Fruit fly (Drosophila melanogaster): ENCODE results near the gene CG9312.

Gene CG9312

dm6 chr3R:13716827-13717226 lies 48.7 kb upstream of the CG9312 start (continued):
- TF ChIP-seq CG18764 (GFP tag; optimal IDR thresholded peaks at IDR 0.05), result no peak
- TF ChIP-seq dmrt99B (tag; optimal IDR thresholded peaks at IDR 0.05), result peak; percentile 22
- no peak for TF ChIP-seq kni (GFP tag; optimal IDR thresholded peaks at IDR 0.05)
- no peak for TF ChIP-seq lab (GFP tag; optimal IDR thresholded peaks at IDR 0.05)
- no peak for TF ChIP-seq grn (GFP tag; optimal IDR thresholded peaks at IDR 0.05)
- TF ChIP-seq z (GFP tag; IDR thresholded peaks at IDR 0.05), result no peak
- peak; percentile 63 for TF ChIP-seq Ptx1 (GFP tag; IDR thresholded peaks at IDR 0.05)
- TF ChIP-seq sens-2 (GFP tag; IDR thresholded peaks at IDR 0.05), result no peak
- TF ChIP-seq CG30403 (GFP tag; optimal IDR thresholded peaks at IDR 0.05), result peak; percentile 51
- peak; percentile 62 for TF ChIP-seq CG1603 (tag; optimal IDR thresholded peaks at IDR 0.05)
- TF ChIP-seq CG14667 (GFP tag; IDR thresholded peaks at IDR 0.05), result no peak
- TF ChIP-seq NC2α (GFP tag; optimal IDR thresholded peaks at IDR 0.05), result no peak
- TF ChIP-seq Doc2 (GFP tag; IDR thresholded peaks at IDR 0.05), result no peak
- TF ChIP-seq CG17186 (GFP tag; optimal IDR thresholded peaks at IDR 0.05), result no peak
- no peak for TF ChIP-seq D19A (tag; optimal IDR thresholded peaks at IDR 0.05)
- no peak for TF ChIP-seq unc-4 (GFP tag; IDR thresholded peaks at IDR 0.05; ENCODE audit: partially characterized antibody)
- TF ChIP-seq CG7928 (GFP tag; optimal IDR thresholded peaks at IDR 0.05), result no peak
- TF ChIP-seq hb (GFP tag; IDR thresholded peaks at IDR 0.05; ENCODE audit: partially characterized antibody), result no peak
- no peak for TF ChIP-seq CG31441 (GFP tag; IDR thresholded peaks at IDR 0.05)
- TF ChIP-seq crp (GFP tag; optimal IDR thresholded peaks at IDR 0.05), result no peak
- no peak for TF ChIP-seq Dfd (GFP tag; optimal IDR thresholded peaks at IDR 0.05)
- TF ChIP-seq CG31388 (GFP tag; optimal IDR thresholded peaks at IDR 0.05), result no peak
- 0 out of 2 replicates have a peak, but pooled peaks have one; percentile 9 for TF ChIP-seq onecut (GFP tag; IDR thresholded peaks at IDR 0.05)
- TF ChIP-seq sd (tag; optimal IDR thresholded peaks at IDR 0.05), result no peak
- peak; percentile 62; the same call in 2 of the 3 replicates for TF ChIP-seq ken (GFP tag; IDR thresholded peaks at IDR 0.05)
- TF ChIP-seq CG17328 (GFP tag; IDR thresholded peaks at IDR 0.05), result peak; percentile 60
- TF ChIP-seq CG13123 (GFP tag; optimal IDR thresholded peaks at IDR 0.05), result no peak
- TF ChIP-seq Opbp (GFP tag; IDR thresholded peaks at IDR 0.05; ENCODE audit: partially characterized antibody), result no peak
- TF ChIP-seq kay (GFP tag; optimal IDR thresholded peaks at IDR 0.05), result peak; percentile 50
- peak; percentile 76 for TF ChIP-seq CG11504 (tag; optimal IDR thresholded peaks at IDR 0.05)
- no peak for TF ChIP-seq Meics (GFP tag; optimal IDR thresholded peaks at IDR 0.05)
- TF ChIP-seq CG12071 (GFP tag; optimal IDR thresholded peaks at IDR 0.05), result no peak
- peak; percentile 35 for TF ChIP-seq CG17359 (tag; optimal IDR thresholded peaks at IDR 0.05)
- TF ChIP-seq ase (GFP tag; IDR thresholded peaks at IDR 0.05), result 0 out of 3 replicates have a peak, but pooled peaks have one; percentile 49
- TF ChIP-seq HLHmδ (GFP tag; optimal IDR thresholded peaks at IDR 0.05), result no peak
- no peak for TF ChIP-seq ash1 (GFP tag; optimal IDR thresholded peaks at IDR 0.05)
- no peak for TF ChIP-seq CG3065 (GFP tag; optimal IDR thresholded peaks at IDR 0.05)
- TF ChIP-seq CG12769 (tag; optimal IDR thresholded peaks at IDR 0.05), result no peak
- TF ChIP-seq NfI (GFP tag; optimal IDR thresholded peaks at IDR 0.05), result no peak
- TF ChIP-seq CG17385 (GFP tag; optimal IDR thresholded peaks at IDR 0.05), result no peak
- no peak for TF ChIP-seq CG8944 (GFP tag; optimal IDR thresholded peaks at IDR 0.05)
- no peak for TF ChIP-seq CoRest (tag; optimal IDR thresholded peaks at IDR 0.05)
- no peak for TF ChIP-seq CG10267 (tag; optimal IDR thresholded peaks at IDR 0.05)
- TF ChIP-seq ato (GFP tag; IDR thresholded peaks at IDR 0.05; ENCODE audit: partially characterized antibody), result no peak
- TF ChIP-seq CG33557 (GFP tag; optimal IDR thresholded peaks at IDR 0.05), result no peak
- no peak for TF ChIP-seq CG10565 (GFP tag; optimal IDR thresholded peaks at IDR 0.05)
- TF ChIP-seq vvl (GFP tag; IDR thresholded peaks at IDR 0.05), result peak; percentile 68
- no peak for TF ChIP-seq phol (tag; optimal IDR thresholded peaks at IDR 0.05)
- TF ChIP-seq danr (GFP tag; IDR thresholded peaks at IDR 0.05), result no peak
- TF ChIP-seq bcd (GFP tag; optimal IDR thresholded peaks at IDR 0.05), result no peak
- no peak for TF ChIP-seq br (optimal IDR thresholded peaks at IDR 0.05)
- no peak for TF ChIP-seq CTCF (GFP tag; optimal IDR thresholded peaks at IDR 0.05)

All from whole organism, embryonic.